Fruit fly (Drosophila melanogaster) whole organism, embryonic: ENCODE data around the gene Golgin84.

Experiments used
- Ada2b ChIP-seq: fragments of 200-800 bp; sonication (Bioruptor generic); IDR thresholded peaks from 2 replicates; pipeline ENCODE4 v1.3.6; 2022; ENCODE audit warnings: missing biosample characterization, missing genetic modification characterization
- Asciz ChIP-seq: fragments of 200-800 bp; sonication (Bioruptor generic); optimal IDR thresholded peaks from 2 replicates; lab custom pipeline; 2017; ENCODE audit warnings: missing biosample characterization, mild to moderate bottlenecking, missing genetic modification characterization, missing genetic modification reagents
- CG10565 ChIP-seq: fragments of 200-800 bp; sonication (Bioruptor generic); optimal IDR thresholded peaks from 3 replicates; lab custom pipeline; 2016; ENCODE audit warnings: missing biosample characterization, mild to moderate bottlenecking, missing genetic modification characterization
- CG11560 ChIP-seq: fragments of 200-800 bp; sonication (Bioruptor generic); IDR thresholded peaks from 3 replicates; pipeline ENCODE4 v1.3.6; 2022; ENCODE audit warnings: missing biosample characterization, missing genetic modification characterization
- CG11696 ChIP-seq: fragments of 200-800 bp; sonication (Bioruptor generic); IDR thresholded peaks from 2 replicates; pipeline ENCODE4 v1.3.6; 2022; ENCODE audit warnings: missing biosample characterization, missing genetic modification characterization
- CG11723 ChIP-seq: fragments of 200-800 bp; sonication (Bioruptor generic); optimal IDR thresholded peaks from 2 replicates; lab custom pipeline; 2017; ENCODE audit warnings: missing biosample characterization, mild to moderate bottlenecking, missing genetic modification characterization
- CG17186 ChIP-seq: fragments of 200-800 bp; sonication (Bioruptor generic); optimal IDR thresholded peaks from 3 replicates; lab custom pipeline; 2017; ENCODE audit warnings: missing biosample characterization, missing genetic modification reagents, missing genetic modification characterization
- CG17359 ChIP-seq: fragments of 200-800 bp; sonication (Bioruptor generic); optimal IDR thresholded peaks from 3 replicates; lab custom pipeline; 2018; ENCODE audit warnings: missing biosample characterization, mild to moderate bottlenecking, missing genetic modification characterization, moderate library complexity
- CG18476 ChIP-seq: fragments of 200-800 bp; sonication (Bioruptor generic); optimal IDR thresholded peaks from 2 replicates; lab custom pipeline; 2016; ENCODE audit warnings: missing biosample characterization, mild to moderate bottlenecking, missing genetic modification characterization
- CG2202 ChIP-seq: fragments of 200-800 bp; sonication (Bioruptor generic); optimal IDR thresholded peaks from 2 replicates; lab custom pipeline; 2018; ENCODE audit warnings: missing biosample characterization, mild to moderate bottlenecking, missing genetic modification characterization
- CG31388 ChIP-seq: fragments of 200-800 bp; sonication (Bioruptor generic); optimal IDR thresholded peaks from 2 replicates; lab custom pipeline; 2016; ENCODE audit warnings: missing biosample characterization, missing genetic modification characterization
- CG31441 ChIP-seq: fragments of 200-800 bp; sonication (Bioruptor generic); IDR thresholded peaks from 2 replicates; pipeline ENCODE4 v1.3.6; 2022; ENCODE audit warnings: missing biosample characterization, missing genetic modification characterization
- CG3281 ChIP-seq: fragments of 200-800 bp; sonication (Bioruptor generic); optimal IDR thresholded peaks from 3 replicates; lab custom pipeline; 2017; ENCODE audit warnings: missing biosample characterization, mild to moderate bottlenecking, missing genetic modification characterization
- CG34224 ChIP-seq: fragments of 200-800 bp; sonication (Bioruptor generic); IDR thresholded peaks from 3 replicates; pipeline ENCODE4 v1.3.6; 2022; ENCODE audit warnings: missing biosample characterization, missing genetic modification characterization; ENCODE audit not compliant: partially characterized antibody
- CG3847 ChIP-seq: fragments of 200-800 bp; sonication (Bioruptor generic); IDR thresholded peaks from 2 replicates; pipeline ENCODE4 v1.3.6; 2022; ENCODE audit warnings: missing biosample characterization, missing genetic modification characterization
- CG4707 ChIP-seq: fragments of 200-800 bp; sonication (Bioruptor generic); optimal IDR thresholded peaks from 2 replicates; lab custom pipeline; 2018; ENCODE audit warnings: missing biosample characterization, mild to moderate bottlenecking, missing genetic modification characterization, moderate library complexity
- CG4730 ChIP-seq: fragments of 200-800 bp; sonication (Bioruptor generic); IDR thresholded peaks from 2 replicates; pipeline ENCODE4 v1.3.6; 2022; ENCODE audit warnings: missing biosample characterization, missing genetic modification characterization
- CG6854 ChIP-seq: fragments of 200-800 bp; sonication (Bioruptor generic); optimal IDR thresholded peaks from 3 replicates; lab custom pipeline; 2017; ENCODE audit warnings: missing biosample characterization, mild to moderate bottlenecking, missing genetic modification characterization
- CG7839 ChIP-seq: fragments of 200-800 bp; sonication (Bioruptor generic); optimal IDR thresholded peaks from 3 replicates; lab custom pipeline; 2018; ENCODE audit warnings: missing biosample characterization, mild to moderate bottlenecking, missing genetic modification characterization, moderate library complexity
- CG8944 ChIP-seq: fragments of 200-800 bp; sonication (Bioruptor generic); optimal IDR thresholded peaks from 3 replicates; lab custom pipeline; 2016; ENCODE audit warnings: missing biosample characterization, missing genetic modification characterization
- CG9215 ChIP-seq: fragments of 200-800 bp; sonication (Bioruptor generic); IDR thresholded peaks from 2 replicates; pipeline ENCODE4 v1.3.6; 2022; ENCODE audit warnings: missing biosample characterization, missing genetic modification characterization
- Camta ChIP-seq: fragments of 200-800 bp; sonication (Bioruptor generic); optimal IDR thresholded peaks from 2 replicates; lab custom pipeline; 2016; ENCODE audit warnings: missing biosample characterization, missing genetic modification characterization
- Dfd ChIP-seq, 2 experiments: fragments of >200 bp; optimal IDR thresholded peaks; 2 replicates each; lab custom pipeline; 2017; ENCODE audit warnings: missing biosample characterization in 2 of 2, missing genetic modification characterization in 2 of 2
- Fer3 ChIP-seq: fragments of 200-800 bp; sonication (Bioruptor generic); optimal IDR thresholded peaks from 2 replicates; lab custom pipeline; 2018; ENCODE audit warnings: missing biosample characterization, mild to moderate bottlenecking, missing genetic modification characterization, moderate library complexity
- HmgD ChIP-seq: fragments of 200-800 bp; sonication (Bioruptor generic); optimal IDR thresholded peaks from 3 replicates; lab custom pipeline; 2016; ENCODE audit warnings: missing biosample characterization, missing genetic modification characterization
- Hr51 ChIP-seq, 2 experiments: fragments of 200-800 bp; sonication (Bioruptor generic); optimal IDR thresholded peaks; 2 replicates in 1 of 2; 3 replicates in 1 of 2; lab custom pipeline; 2016 to 2018; ENCODE audit warnings: missing biosample characterization in 2 of 2, missing genetic modification characterization in 2 of 2, mild to moderate bottlenecking in 1 of 2, moderate library complexity in 1 of 2
- Kr ChIP-seq: fragments of 200-800 bp; sonication (Bioruptor generic); optimal IDR thresholded peaks from 2 replicates; lab custom pipeline; 2017; ENCODE audit warnings: missing biosample characterization, mild to moderate bottlenecking, missing genetic modification characterization
- PHDP ChIP-seq: fragments of 200-800 bp; sonication (Bioruptor generic); optimal IDR thresholded peaks from 3 replicates; lab custom pipeline; 2018; ENCODE audit warnings: missing biosample characterization, mild to moderate bottlenecking, missing genetic modification characterization, moderate library complexity
- Ptx1 ChIP-seq: fragments of 200-800 bp; sonication (Bioruptor generic); IDR thresholded peaks from 2 replicates; pipeline ENCODE4 v1.3.6; 2022; ENCODE audit warnings: missing biosample characterization, missing genetic modification characterization
- Rx ChIP-seq: fragments of 200-800 bp; sonication (Bioruptor generic); IDR thresholded peaks from 2 replicates; pipeline ENCODE4 v1.3.6; 2022; ENCODE audit warnings: missing biosample characterization, missing genetic modification characterization
- Sox102F ChIP-seq: fragments of 200-800 bp; sonication (Bioruptor generic); optimal IDR thresholded peaks from 2 replicates; lab custom pipeline; 2018; ENCODE audit warnings: missing biosample characterization, mild to moderate bottlenecking, missing genetic modification characterization, moderate library complexity
- Spps ChIP-seq: fragments of 200-800 bp; sonication (Bioruptor generic); optimal IDR thresholded peaks from 2 replicates; lab custom pipeline; 2018; ENCODE audit warnings: missing biosample characterization, mild to moderate bottlenecking, missing genetic modification characterization
- ap ChIP-seq: fragments of 200-800 bp; sonication (Bioruptor generic); IDR thresholded peaks from 2 replicates; pipeline ENCODE4 v1.3.6; 2022; ENCODE audit warnings: missing biosample characterization, missing genetic modification characterization
- ara ChIP-seq: fragments of 200-800 bp; sonication (Bioruptor generic); IDR thresholded peaks from 2 replicates; pipeline ENCODE4 v1.3.6; 2022; ENCODE audit warnings: missing biosample characterization, missing genetic modification characterization
- cas ChIP-seq: fragments of 200-800 bp; sonication (Bioruptor generic); IDR thresholded peaks from 2 replicates; pipeline ENCODE4 v1.3.6; 2022; ENCODE audit warnings: missing biosample characterization, missing genetic modification characterization
- eve ChIP-seq, 2 experiments: fragments of >200 bp; optimal IDR thresholded peaks; 2 replicates each; lab custom pipeline; 2017; ENCODE audit warnings: missing biosample characterization in 2 of 2, missing genetic modification characterization in 2 of 2
- eyg ChIP-seq: fragments of 200-800 bp; sonication (Bioruptor generic); optimal IDR thresholded peaks from 3 replicates; lab custom pipeline; 2016; ENCODE audit warnings: missing biosample characterization, missing genetic modification characterization
- fd102C ChIP-seq: fragments of 200-800 bp; sonication (Bioruptor generic); optimal IDR thresholded peaks from 2 replicates; lab custom pipeline; 2018; ENCODE audit warnings: missing biosample characterization, mild to moderate bottlenecking, missing genetic modification characterization, moderate library complexity
- gfzf ChIP-seq: fragments of 200-800 bp; sonication (Bioruptor generic); optimal IDR thresholded peaks from 2 replicates; lab custom pipeline; 2016; ENCODE audit warnings: missing biosample characterization, mild to moderate bottlenecking, missing genetic modification characterization, moderate library complexity
- grau ChIP-seq: fragments of 200-800 bp; optimal IDR thresholded peaks from 3 replicates; lab custom pipeline; 2019; ENCODE audit warnings: missing biosample characterization, mild to moderate bottlenecking, missing genetic modification characterization, moderate library complexity
- hb ChIP-seq: fragments of 200-800 bp; sonication (Bioruptor generic); IDR thresholded peaks from 3 replicates; pipeline ENCODE4 v1.3.6; 2022; ENCODE audit warnings: missing biosample characterization, missing genetic modification characterization; ENCODE audit not compliant: partially characterized antibody
- insv ChIP-seq, 2 experiments: fragments of 200-800 bp; sonication (Bioruptor generic); optimal IDR thresholded peaks; 3 replicates each; lab custom pipeline; 2016 to 2018; ENCODE audit warnings: missing biosample characterization in 2 of 2, missing genetic modification characterization in 2 of 2
- inv ChIP-seq: fragments of 200-800 bp; sonication (Bioruptor generic); IDR thresholded peaks from 2 replicates; pipeline ENCODE4 v1.3.6; 2022; ENCODE audit warnings: missing biosample characterization, missing genetic modification characterization; ENCODE audit not compliant: partially characterized antibody
- nerfin-1 ChIP-seq: fragments of 200-800 bp; sonication (Bioruptor generic); optimal IDR thresholded peaks from 3 replicates; lab custom pipeline; 2019; ENCODE audit warnings: missing biosample characterization, mild to moderate bottlenecking, missing genetic modification characterization, moderate library complexity
- oc ChIP-seq: fragments of 200-800 bp; sonication (Bioruptor generic); optimal IDR thresholded peaks from 2 replicates; lab custom pipeline; 2018; ENCODE audit warnings: missing biosample characterization, mild to moderate bottlenecking, missing genetic modification characterization, moderate library complexity
- pan ChIP-seq, 4 experiments: fragments of >200 bp in 3 of 4; fragments of 200-800 bp in 1 of 4; sonication (Bioruptor generic) in 1 of 4; optimal IDR thresholded peaks in 3 of 4; IDR thresholded peaks in 1 of 4; 2 replicates each; pipeline versions ENCODE4 v1.3.6 to Lab custom; 2017 to 2022; ENCODE audit warnings: missing biosample characterization in 2 of 4, missing genetic modification characterization in 2 of 4, mixed read lengths in 1 of 4
- rib ChIP-seq: fragments of 200-800 bp; sonication (Bioruptor generic); IDR thresholded peaks from 2 replicates; pipeline ENCODE4 v1.3.6; 2022; ENCODE audit warnings: missing biosample characterization, missing genetic modification characterization
- tx ChIP-seq: fragments of 200-800 bp; sonication (Bioruptor generic); optimal IDR thresholded peaks from 2 replicates; lab custom pipeline; 2016; ENCODE audit warnings: missing biosample characterization, missing genetic modification characterization
- wor ChIP-seq: fragments of 200-800 bp; sonication (Bioruptor generic); IDR thresholded peaks from 2 replicates; pipeline ENCODE4 v1.3.6; 2022; ENCODE audit warnings: missing biosample characterization, missing genetic modification characterization

The Golgin84 gene

dm6 chr3R:24348420-24349190, 9.1 kb downstream of the Golgin84 start, which contains the start of the genes CG5746 and CG6454 (continued):
- TF ChIP-seq CG3281 (no peak), CG11560 (tag; lab: Robert Waterston, UW) (no peak), CG3847 (GFP tag; lab: Robert Waterston, UW) (0 out of 2 replicates have a peak, but pooled peaks have one; percentile 33), eve (GFP tag; optimal IDR thresholded peaks at IDR 0.05; lab: Kevin White, UChicago) (no peak), CG17359 (tag; lab: Kevin White, UChicago) (no peak), cas (GFP tag; lab: Robert Waterston, UW) (no peak), fd102C (GFP tag; lab: Kevin White, UChicago) (no peak), Rx (GFP tag; lab: Robert Waterston, UW) (peak; percentile 31; the same call in 1 of the 2 replicates), ap (GFP tag; lab: Robert Waterston, UW) (no peak), Asciz (no peak), CG4707 (no peak), inv (GFP tag; lab: Robert Waterston, UW) (no peak), Sox102F (GFP tag; lab: Kevin White, UChicago) (no peak), wor (GFP tag; lab: Robert Waterston, UW) (no peak; the same call in 1 of the 2 replicates), CG6854 (GFP tag; lab: Kevin White, UChicago) (no peak), CG18476 (GFP tag; lab: Kevin White, UChicago) (peak; percentile 41), CG10565 (GFP tag; lab: Kevin White, UChicago) (no peak), nerfin-1 (tag; lab: Kevin White, UChicago) (no peak), Ada2b (GFP tag; lab: Robert Waterston, UW) (no peak), CG4730 (no peak), ara (no peak), CG9215 (GFP tag; lab: Robert Waterston, UW) (peak; percentile 54), CG31441 (no peak), HmgD (no peak), oc (tag; lab: Kevin White, UChicago) (no peak), CG8944 (GFP tag; lab: Kevin White, UChicago) (peak; percentile 24), Camta (GFP tag; lab: Kevin White, UChicago) (peak; percentile 18), Fer3 (no peak), PHDP (no peak), pan (optimal IDR thresholded peaks at IDR 0.05; lab: Kevin White, UChicago) (no peak), pan (GFP tag; optimal IDR thresholded peaks at IDR 0.05 in 1 of 2, IDR thresholded peaks at IDR 0.05 in 1 of 2) (no peak), grau (tag; lab: Kevin White, UChicago) (no peak), CG2202 (tag; lab: Kevin White, UChicago) (no peak), Hr51 (GFP tag; optimal IDR thresholded peaks at IDR 0.05; lab: Kevin White, UChicago) (peak in 1 of 2 experiments; percentile 50), CG7839 (tag; lab: Kevin White, UChicago) (no peak), CG31388 (no peak), gfzf (GFP tag; lab: Kevin White, UChicago) (peak; percentile 76), tx (GFP tag; lab: Kevin White, UChicago) (peak; percentile 43), hb (GFP tag; lab: Robert Waterston, UW) (no peak), Ptx1 (peak; percentile 61), eyg (peak; percentile 11), CG34224 (GFP tag; lab: Robert Waterston, UW) (no peak), insv (GFP tag; optimal IDR thresholded peaks at IDR 0.05; lab: Kevin White, UChicago) (no peak), CG17186 (GFP tag; lab: Kevin White, UChicago) (peak; percentile 69), CG11696 (GFP tag; lab: Robert Waterston, UW) (no peak), Kr (no peak), CG11723 (GFP tag; lab: Kevin White, UChicago) (no peak), Spps (tag; lab: Kevin White, UChicago) (no peak), Dfd (GFP tag; optimal IDR thresholded peaks at IDR 0.05; lab: Kevin White, UChicago) (no peak), rib (GFP tag; lab: Robert Waterston, UW) (no peak)
